Worm (Caenorhabditis elegans) whole organism, dauer: ENCODE results near the gene ser-7.

ENCODE experiments used
- unc-62 ChIP-seq: sonication (generic microtip); optimal IDR thresholded peaks from 2 replicates; lab custom pipeline; 2017; ENCODE audit warnings: missing biosample characterization, missing genetic modification reagents, missing genetic modification characterization

Gene ser-7

ce11 chrX:2697645-2698044, 24.3 kb downstream of the ser-7 start:
- no peak for TF ChIP-seq unc-62 (GFP tag; lab: Kevin White, UChicago)

- TF ChIP-seq unc-62 (GFP tag; lab: Kevin White, UChicago): no peak
Measured at ce11 chrX:2698197-2698800, 24.9 kb downstream of the ser-7 start.

- TF ChIP-seq unc-62 (GFP tag; lab: Kevin White, UChicago): no peak
Measured at ce11 chrX:2700649-2701048, 27.3 kb downstream of the ser-7 start.

- no peak for TF ChIP-seq unc-62 (GFP tag; lab: Kevin White, UChicago)
Measured at ce11 chrX:2703887-2704286, 30.5 kb downstream of the ser-7 start.

ce11 chrX:2704768-2705486, 31.6 kb downstream of the ser-7 start:
- no peak for TF ChIP-seq unc-62 (GFP tag; lab: Kevin White, UChicago)

ce11 chrX:2705809-2706378, 32.5 kb downstream of the ser-7 start, which contains the start of gene igcm-3:
Gene igcm-3 (minus strand): TSS chrX:2705859.
- no peak for TF ChIP-seq unc-62 (GFP tag; lab: Kevin White, UChicago)

- no peak for TF ChIP-seq unc-62 (GFP tag; lab: Kevin White, UChicago)
Measured at ce11 chrX:2707480-2708015, 34.2 kb downstream of the ser-7 start.

ce11 chrX:2709183-2709582, 35.8 kb downstream of the ser-7 start:
- TF ChIP-seq unc-62 (GFP tag; lab: Kevin White, UChicago): no peak

ce11 chrX:2712984-2713383, 39.6 kb downstream of the ser-7 start:
- no peak for TF ChIP-seq unc-62 (GFP tag; lab: Kevin White, UChicago)

ce11 chrX:2727681-2728080, 54.3 kb downstream of the ser-7 start:
- no peak for TF ChIP-seq unc-62 (GFP tag; lab: Kevin White, UChicago)

- TF ChIP-seq unc-62 (GFP tag; lab: Kevin White, UChicago): no peak
Measured at ce11 chrX:2729857-2730256, 56.5 kb downstream of the ser-7 start.

- no peak for TF ChIP-seq unc-62 (GFP tag; lab: Kevin White, UChicago)
Measured at ce11 chrX:2731416-2731815, 58.0 kb downstream of the ser-7 start.
